Fruit fly (Drosophila melanogaster): ENCODE data around the gene Skel.

The Skel gene

DNA sequence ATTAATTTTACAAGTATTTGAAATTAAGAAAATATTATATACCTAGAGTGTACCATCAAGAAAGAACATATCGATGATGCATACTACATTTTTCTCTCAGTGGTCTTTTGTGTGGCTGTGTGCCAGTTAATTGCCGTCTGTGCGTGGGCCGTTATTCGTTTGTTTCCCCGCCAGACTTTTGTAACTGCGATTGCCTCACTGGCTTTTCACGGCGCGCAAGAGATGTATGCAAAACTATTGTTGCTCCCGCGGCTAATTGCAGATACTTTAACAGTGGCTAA, 5.1 kb upstream of the Skel start (continued):
- TF ChIP-seq CG12659 (GFP tag; optimal IDR thresholded peaks at IDR 0.05) = no peak
- TF ChIP-seq Rfx (GFP tag; IDR thresholded peaks at IDR 0.05) = peak; percentile 64
- peak; percentile 65; the same call in 1 of the 3 replicates for TF ChIP-seq Optix (GFP tag; IDR thresholded peaks at IDR 0.05)
- TF ChIP-seq CG10274 (GFP tag; optimal IDR thresholded peaks at IDR 0.05) = no peak
- TF ChIP-seq wdn (GFP tag; IDR thresholded peaks at IDR 0.05) = peak; percentile 11; the same call in 1 of the 2 replicates
- TF ChIP-seq Drgx (GFP tag; IDR thresholded peaks at IDR 0.05) = peak; percentile 61
- TF ChIP-seq bigmax (GFP tag; optimal IDR thresholded peaks at IDR 0.05) = no peak
- TF ChIP-seq Fer1 (GFP tag; optimal IDR thresholded peaks at IDR 0.05) = no peak
- peak; percentile 75 for TF ChIP-seq unpg (GFP tag; optimal IDR thresholded peaks at IDR 0.05)
- TF ChIP-seq ranshi (GFP tag; IDR thresholded peaks at IDR 0.05) = peak; percentile 65
- TF ChIP-seq CG12155 (GFP tag; optimal IDR thresholded peaks at IDR 0.05) = no peak
- no peak for TF ChIP-seq sima (GFP tag; optimal IDR thresholded peaks at IDR 0.05)
- TF ChIP-seq CG30403 (GFP tag; optimal IDR thresholded peaks at IDR 0.05) = no peak
- TF ChIP-seq CG14050 (GFP tag; IDR thresholded peaks at IDR 0.05) = 0 out of 3 replicates have a peak, but pooled peaks have one; percentile 45
- TF ChIP-seq dan (GFP tag; IDR thresholded peaks at IDR 0.05) = no peak
- no peak; the same call in 1 of the 2 replicates for TF ChIP-seq CG7372 (GFP tag; IDR thresholded peaks at IDR 0.05)
- TF ChIP-seq Opbp (GFP tag; IDR thresholded peaks at IDR 0.05; ENCODE audit: partially characterized antibody) = no peak
- TF ChIP-seq Usf (GFP tag; optimal IDR thresholded peaks at IDR 0.05) = no peak
- no peak for TF ChIP-seq CG14710 (tag; optimal IDR thresholded peaks at IDR 0.05)
- peak; percentile 77 for TF ChIP-seq Nf-YA (GFP tag; IDR thresholded peaks at IDR 0.05)
- no peak for TF ChIP-seq CG11723 (GFP tag; optimal IDR thresholded peaks at IDR 0.05)
- TF ChIP-seq crol (GFP tag; IDR thresholded peaks at IDR 0.05) = no peak
- TF ChIP-seq CG17186 (GFP tag; optimal IDR thresholded peaks at IDR 0.05) = no peak
- TF ChIP-seq ken (GFP tag; IDR thresholded peaks at IDR 0.05) = peak; percentile 51; the same call in 1 of the 3 replicates
- TF ChIP-seq Ets97D (GFP tag; optimal IDR thresholded peaks at IDR 0.05) = no peak
- 0 out of 2 replicates have a peak, but pooled peaks have one; percentile 5 for TF ChIP-seq Ravus (GFP tag; IDR thresholded peaks at IDR 0.05)
- no peak for TF ChIP-seq Sox100B (GFP tag; optimal IDR thresholded peaks at IDR 0.05)
- TF ChIP-seq ac (GFP tag; optimal IDR thresholded peaks at IDR 0.05) = no peak
- peak; percentile 41; the same call in 1 of the 2 replicates for TF ChIP-seq peb (GFP tag; IDR thresholded peaks at IDR 0.05)
- no peak for TF ChIP-seq CG16813 (GFP tag; IDR thresholded peaks at IDR 0.05; ENCODE audit: partially characterized antibody)
- no peak for TF ChIP-seq Sry-δ (GFP tag; optimal IDR thresholded peaks at IDR 0.05)
- TF ChIP-seq lilli (GFP tag; optimal IDR thresholded peaks at IDR 0.05) = no peak
- no peak for TF ChIP-seq Mes4 (GFP tag; optimal IDR thresholded peaks at IDR 0.05)
- peak; percentile 77 for TF ChIP-seq zfh1 (GFP tag; IDR thresholded peaks at IDR 0.05)
- TF ChIP-seq zen2 (GFP tag; IDR thresholded peaks at IDR 0.05; ENCODE audit: partially characterized antibody) = no peak
- no peak for TF ChIP-seq usp (GFP tag; optimal IDR thresholded peaks at IDR 0.05)
- TF ChIP-seq CG12299 (tag; optimal IDR thresholded peaks at IDR 0.05) = no peak
- no peak for TF ChIP-seq CG13894 (tag; optimal IDR thresholded peaks at IDR 0.05)
- TF ChIP-seq Aef1 (GFP tag; IDR thresholded peaks at IDR 0.05) = no peak; the same call in 2 of the 3 replicates
- no peak for TF ChIP-seq CG1832 (GFP tag; optimal IDR thresholded peaks at IDR 0.05)
- TF ChIP-seq Rx (GFP tag; IDR thresholded peaks at IDR 0.05) = peak; percentile 51; the same call in 1 of the 2 replicates
- peak; percentile 60 for TF ChIP-seq ap (GFP tag; IDR thresholded peaks at IDR 0.05)
- TF ChIP-seq CG17912 (GFP tag; optimal IDR thresholded peaks at IDR 0.05) = no peak
- TF ChIP-seq Abd-B (GFP tag; optimal IDR thresholded peaks at IDR 0.05) = no peak
- TF ChIP-seq cad (GFP tag; optimal IDR thresholded peaks at IDR 0.05) = no peak
- peak; percentile 51 for TF ChIP-seq Ssrp (tag; optimal IDR thresholded peaks at IDR 0.05)
- no peak for TF ChIP-seq en (GFP tag; optimal IDR thresholded peaks at IDR 0.05)
- no peak for TF ChIP-seq lola (GFP tag; optimal IDR thresholded peaks at IDR 0.05)
- TF ChIP-seq HmgZ (tag; optimal IDR thresholded peaks at IDR 0.05) = no peak
- TF ChIP-seq HLH3B (GFP tag; IDR thresholded peaks at IDR 0.05) = peak; percentile 73
- no peak for TF ChIP-seq CG10462 (GFP tag; optimal IDR thresholded peaks at IDR 0.05)
- TF ChIP-seq CG7839 (tag; optimal IDR thresholded peaks at IDR 0.05) = no peak

Measured in whole organism, embryonic.